Worm (Caenorhabditis elegans): Measurements from ENCODE around the gene srz-38.
"Not testable (repeated sequence)": the region's sequence is repeated elsewhere in the genome, so short reads cannot be mapped to it uniquely, and the experiment has no call there.

srz-38 gene

ce11 chrIV:16335037-16335436, at the start of gene srz-38:
Gene srz-38, plus strand, starts transcription at chrIV:16335337.
- TF ChIP-seq blmp-1 (tag; optimal IDR thresholded peaks at IDR 0.05) (no peak), sem-2 (GFP tag; optimal IDR thresholded peaks at IDR 0.05) (no peak), elt-3 (tag; optimal IDR thresholded peaks at IDR 0.05) (no peak), mep-1 (tag; optimal IDR thresholded peaks at IDR 0.05) (no peak), elt-1 (tag; optimal IDR thresholded peaks at IDR 0.05; ENCODE audit: borderline replicate concordance, insufficient read depth) (no peak), flh-1 (GFP tag; optimal IDR thresholded peaks at IDR 0.05) (no peak), drap-1 (GFP tag; optimal IDR thresholded peaks at IDR 0.05) (no peak), pha-4 (tag; optimal IDR thresholded peaks at IDR 0.05) (no peak), mls-2 (tag; optimal IDR thresholded peaks at IDR 0.05) (no peak), nhr-2 (tag; optimal IDR thresholded peaks at IDR 0.05) (no peak), ceh-83 (GFP tag; optimal IDR thresholded peaks at IDR 0.05) (no peak), nhr-237 (tag; optimal IDR thresholded peaks at IDR 0.05) (no peak), lin-32 (GFP tag; optimal IDR thresholded peaks at IDR 0.05) (no peak), nhr-76 (tag; optimal IDR thresholded peaks at IDR 0.05) (no peak)

ce11 chrIV:16290745-16291144, 44.4 kb upstream of the srz-38 start, which contains the start of gene srz-75:
Gene srz-75, minus strand, starts transcription at chrIV:16290845.
- TF ChIP-seq snpc-4 (tag; optimal IDR thresholded peaks at IDR 0.05): no peak

DNA sequence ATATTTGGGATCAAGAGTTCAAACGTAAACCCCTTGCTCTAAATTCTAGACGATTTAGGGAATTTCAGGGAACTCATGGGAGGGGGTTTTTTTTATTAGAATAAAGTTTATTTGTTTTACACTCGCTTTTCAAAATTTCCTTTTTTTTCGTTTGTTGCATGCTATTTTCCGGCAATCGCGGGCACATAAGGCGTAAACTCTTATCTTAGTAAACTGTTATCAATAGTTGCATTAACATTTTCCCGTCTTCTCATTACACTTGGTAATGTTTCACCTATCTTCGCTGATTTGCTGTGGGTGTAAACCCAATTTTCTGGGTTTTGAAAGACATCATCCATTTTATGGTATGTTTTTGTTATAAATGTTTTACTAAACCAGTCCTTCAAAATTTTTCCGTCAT, 41.2 kb upstream of the srz-38 start:
- TF ChIP-seq unc-39 (tag; optimal IDR thresholded peaks at IDR 0.05) (no peak), nhr-2 (tag; optimal IDR thresholded peaks at IDR 0.05) (no peak), ceh-43 (GFP tag; optimal IDR thresholded peaks at IDR 0.05) (no peak), elt-1 (tag; optimal IDR thresholded peaks at IDR 0.05; ENCODE audit: borderline replicate concordance, insufficient read depth) (no peak), zip-8 (tag; optimal IDR thresholded peaks at IDR 0.05) (no peak)

ce11 chrIV:16298851-16299250, 36.3 kb upstream of the srz-38 start, which contains the start of gene srz-72:
Gene srz-72, plus strand, starts transcription at chrIV:16299151.
- TF ChIP-seq ham-2 (GFP tag; optimal IDR thresholded peaks at IDR 0.05): no peak
- TF ChIP-seq unc-62 (GFP tag; optimal IDR thresholded peaks at IDR 0.05): no peak
- no peak for TF ChIP-seq sem-2 (GFP tag; optimal IDR thresholded peaks at IDR 0.05)
- no peak for TF ChIP-seq ceh-43 (GFP tag; optimal IDR thresholded peaks at IDR 0.05)
- no peak for TF ChIP-seq nhr-237 (tag; optimal IDR thresholded peaks at IDR 0.05)
- TF ChIP-seq unc-39 (tag; optimal IDR thresholded peaks at IDR 0.05): no peak
- no peak for TF ChIP-seq cnd-1 (tag; optimal IDR thresholded peaks at IDR 0.05)
- no peak for TF ChIP-seq lin-32 (GFP tag; optimal IDR thresholded peaks at IDR 0.05)
- no peak for TF ChIP-seq lin-13 (tag; optimal IDR thresholded peaks at IDR 0.05)
- no peak for TF ChIP-seq flh-1 (GFP tag; optimal IDR thresholded peaks at IDR 0.05)
- TF ChIP-seq nhr-76 (tag; optimal IDR thresholded peaks at IDR 0.05): no peak
- no peak for TF ChIP-seq M03D4.4 (tag; optimal IDR thresholded peaks at IDR 0.05)
- no peak for TF ChIP-seq pha-4 (tag; optimal IDR thresholded peaks at IDR 0.05)
- no peak for TF ChIP-seq blmp-1 (tag; optimal IDR thresholded peaks at IDR 0.05)
- TF ChIP-seq nhr-12 (tag; optimal IDR thresholded peaks at IDR 0.05): no peak
- no peak for TF ChIP-seq mls-2 (tag; optimal IDR thresholded peaks at IDR 0.05)

DNA sequence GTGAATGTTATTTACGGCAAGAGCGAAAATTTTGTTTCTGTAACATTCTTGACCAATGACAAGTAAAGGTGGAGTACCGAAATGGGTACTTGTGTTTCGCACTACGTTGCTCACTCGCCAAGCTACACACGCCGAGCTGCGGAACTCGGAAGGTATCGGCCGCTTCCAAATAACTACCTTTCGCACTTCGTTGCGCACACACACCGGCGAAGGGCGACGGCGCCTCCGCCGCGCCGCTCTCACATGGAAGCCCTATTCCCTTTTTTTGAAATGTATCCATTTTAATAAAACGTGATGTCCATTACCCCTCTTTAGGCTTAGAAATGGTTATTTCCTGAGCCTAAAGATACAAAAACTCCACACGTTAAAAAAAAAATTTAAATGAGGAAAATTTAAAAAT, 28.2 kb upstream of the srz-38 start:
- no peak for TF ChIP-seq elt-3 (tag; optimal IDR thresholded peaks at IDR 0.05)
- TF ChIP-seq zip-8 (tag; optimal IDR thresholded peaks at IDR 0.05): no peak
- TF ChIP-seq sem-2 (GFP tag; optimal IDR thresholded peaks at IDR 0.05): no peak
- TF ChIP-seq tbx-8 (GFP tag; optimal IDR thresholded peaks at IDR 0.05): no peak
- TF ChIP-seq nhr-2 (tag; optimal IDR thresholded peaks at IDR 0.05): no peak
- no peak for TF ChIP-seq lin-13 (tag; optimal IDR thresholded peaks at IDR 0.05)
- no peak for TF ChIP-seq nhr-237 (tag; optimal IDR thresholded peaks at IDR 0.05)

- TF ChIP-seq elt-1 (tag; optimal IDR thresholded peaks at IDR 0.05; ENCODE audit: borderline replicate concordance, insufficient read depth); mab-5 (tag; optimal IDR thresholded peaks at IDR 0.05); drap-1 (GFP tag; optimal IDR thresholded peaks at IDR 0.05): not testable (repeated sequence)
Observed at ce11 chrIV:16307925-16308324, 27.2 kb upstream of the srz-38 start, which contains the start of gene rac-2. Gene rac-2, plus strand, starts transcription at chrIV:16308225.

DNA sequence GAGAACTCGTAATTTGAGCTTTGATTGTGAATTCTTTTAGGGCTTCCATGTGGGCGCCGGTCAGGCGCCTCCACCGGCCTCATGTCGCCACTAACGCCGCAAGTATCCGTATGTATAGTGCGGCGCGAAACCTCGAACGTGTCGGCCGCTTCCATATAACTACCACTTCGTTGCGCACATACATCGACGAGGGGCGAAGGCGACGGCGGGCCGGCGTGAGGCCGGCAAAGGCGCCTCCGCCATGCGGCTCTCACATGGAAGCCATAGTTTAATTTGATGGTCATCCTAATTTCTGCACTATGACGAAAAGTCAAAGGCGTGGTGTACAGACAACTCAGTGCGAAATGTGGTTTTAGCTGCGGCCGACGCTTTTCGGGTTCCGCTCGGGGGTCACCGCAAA, 25.0 kb upstream of the srz-38 start:
- no peak for TF ChIP-seq lsy-2 (tag; optimal IDR thresholded peaks at IDR 0.05)
- no peak for TF ChIP-seq zip-8 (tag; optimal IDR thresholded peaks at IDR 0.05)
- TF ChIP-seq flh-1 (GFP tag; optimal IDR thresholded peaks at IDR 0.05): no peak
- no peak for TF ChIP-seq unc-39 (tag; optimal IDR thresholded peaks at IDR 0.05)
- TF ChIP-seq elt-3 (tag; optimal IDR thresholded peaks at IDR 0.05): no peak
- no peak for TF ChIP-seq sptf-1 (tag; optimal IDR thresholded peaks at IDR 0.05)

All from whole organism, mixed stage, embryonic.